Worm (Caenorhabditis elegans) whole organism, midembryonic: ENCODE results near the gene T21C12.4.

Source experiments
- T22C8.4 ChIP-seq: fragments of 200-800 bp; sonication (Bioruptor generic); IDR thresholded peaks from 2 replicates; pipeline ENCODE4 v1.3.6; 2022; ENCODE audit warnings: missing genetic modification characterization, missing compliant biosample characterization
- cog-1 ChIP-seq: sonication (generic microtip); optimal IDR thresholded peaks from 2 replicates; lab custom pipeline; 2016; ENCODE audit warnings: missing genetic modification characterization, missing compliant biosample characterization
- flt-1 ChIP-seq: fragments of 200-800 bp; sonication (Bioruptor generic); IDR thresholded peaks from 2 replicates; pipeline ENCODE4 v1.3.6; 2022; ENCODE audit warnings: missing genetic modification characterization, missing compliant biosample characterization
- klf-2 ChIP-seq: fragments of 200-800 bp; sonication (Bioruptor generic); conservative IDR thresholded peaks from 2 replicates; pipeline ENCODE4 v1.3.6; 2022; ENCODE audit warnings: missing genetic modification reagents, missing genetic modification characterization, missing compliant biosample characterization
- med-1 ChIP-seq: sonication (generic microtip); optimal IDR thresholded peaks from 2 replicates; lab custom pipeline; 2017; ENCODE audit warnings: missing genetic modification characterization, mild to moderate bottlenecking, missing compliant biosample characterization, antibody characterized with exemption, missing genetic modification reagents; ENCODE audit not compliant: insufficient read depth
- ref-1 ChIP-seq: fragments of 200-800 bp; sonication (Bioruptor generic); conservative IDR thresholded peaks from 2 replicates; pipeline ENCODE4 v1.3.6; 2022; ENCODE audit warnings: missing genetic modification reagents, missing genetic modification characterization, missing compliant biosample characterization
- tab-1 ChIP-seq: fragments of 200-800 bp; sonication (Bioruptor generic); IDR thresholded peaks from 2 replicates; pipeline ENCODE4 v1.3.6; 2022; ENCODE audit warnings: missing genetic modification characterization, missing compliant biosample characterization
- ztf-23 ChIP-seq: fragments of 200-800 bp; sonication (Bioruptor generic); IDR thresholded peaks from 2 replicates; pipeline ENCODE4 v1.3.6; 2022; ENCODE audit warnings: missing genetic modification reagents, missing genetic modification characterization, missing compliant biosample characterization
- ztf-29 ChIP-seq: fragments of 200-800 bp; sonication (Bioruptor generic); IDR thresholded peaks from 2 replicates; pipeline ENCODE4 v1.3.6; 2022; ENCODE audit warnings: missing genetic modification reagents, missing genetic modification characterization, missing compliant biosample characterization

- TF ChIP-seq ref-1 (GFP tag; lab: Robert Waterston, UW) (no peak), ztf-29 (GFP tag; lab: Robert Waterston, UW) (no peak), flt-1 (no peak), tab-1 (GFP tag; lab: Robert Waterston, UW) (no peak), klf-2 (GFP tag; lab: Robert Waterston, UW) (no peak), ztf-23 (GFP tag; lab: Robert Waterston, UW) (no peak), T22C8.4 (GFP tag; lab: Robert Waterston, UW) (no peak), med-1 (GFP tag; lab: Kevin White, UChicago) (no peak), cog-1 (no peak)
Measured at ce11 chrIII:10534191-10534590, 23.6 kb downstream of the T21C12.4 start.
